Worm (Caenorhabditis elegans) whole organism, young adult: Measurements from ENCODE around the gene Y48C3A.14.

ENCODE experiments used
- F49E8.2 ChIP-seq: sonication (generic microtip); optimal IDR thresholded peaks from 3 replicates; lab custom pipeline; 2017; ENCODE audit warnings: missing genetic modification characterization, mild to moderate bottlenecking, missing compliant biosample characterization, antibody characterized with exemption, moderate library complexity; ENCODE audit not compliant: insufficient read depth
- Y53G8AR.9 ChIP-seq: fragments of 200-800 bp; sonication (Bioruptor generic); conservative IDR thresholded peaks from 2 replicates; pipeline ENCODE4 v1.3.6; 2022; ENCODE audit warnings: missing genetic modification reagents, missing genetic modification characterization, missing compliant biosample characterization
- dox-1 ChIP-seq: fragments of 200-800 bp; sonication (Bioruptor generic); IDR thresholded peaks from 2 replicates; pipeline ENCODE4 v1.3.6; 2022; ENCODE audit warnings: missing genetic modification reagents, missing genetic modification characterization, missing compliant biosample characterization
- gei-17 ChIP-seq: fragments of 200-800 bp; sonication (Bioruptor generic); optimal IDR thresholded peaks from 2 replicates; lab custom pipeline; 2018; ENCODE audit warnings: mild to moderate bottlenecking, missing genetic modification characterization, missing compliant biosample characterization
- madf-3 ChIP-seq: fragments of 200-800 bp; sonication (Bioruptor generic); IDR thresholded peaks from 2 replicates; pipeline ENCODE4 v1.3.6; 2022; ENCODE audit warnings: missing genetic modification reagents, missing genetic modification characterization, missing compliant biosample characterization
- madf-6 ChIP-seq: fragments of 200-800 bp; sonication (Bioruptor generic); IDR thresholded peaks from 2 replicates; pipeline ENCODE4 v1.3.6; 2022; ENCODE audit warnings: missing genetic modification reagents, missing genetic modification characterization, missing compliant biosample characterization
- madf-8 ChIP-seq: fragments of 200-800 bp; sonication (Bioruptor generic); conservative IDR thresholded peaks from 2 replicates; pipeline ENCODE4 v1.3.6; 2022; ENCODE audit warnings: missing genetic modification reagents, missing genetic modification characterization, missing compliant biosample characterization
- mcd-1 ChIP-seq: fragments of 200-800 bp; sonication (Bioruptor generic); IDR thresholded peaks from 2 replicates; pipeline ENCODE4 v1.3.6; 2022; ENCODE audit warnings: missing genetic modification reagents, missing genetic modification characterization, missing compliant biosample characterization
- mes-4 ChIP-seq: sonication (generic microtip); optimal IDR thresholded peaks from 2 replicates; lab custom pipeline; 2016; ENCODE audit warnings: missing genotype, missing genetic modification characterization, missing compliant biosample characterization
- nhr-90 ChIP-seq: sonication (generic microtip); optimal IDR thresholded peaks from 2 replicates; lab custom pipeline; 2016; ENCODE audit warnings: missing genotype, mild to moderate bottlenecking, missing genetic modification characterization, missing compliant biosample characterization
- unc-62 ChIP-seq: fragments of 150-350 bp; optimal IDR thresholded peaks from 2 replicates; lab custom pipeline; 2014; ENCODE audit warnings: missing biosample characterization, missing genetic modification reagents, missing genetic modification characterization
- xnd-1 ChIP-seq: sonication (generic microtip); optimal IDR thresholded peaks from 2 replicates; lab custom pipeline; 2016; ENCODE audit warnings: missing genotype, missing genetic modification reagents, missing genetic modification characterization, missing compliant biosample characterization
- ztf-22 ChIP-seq: fragments of 200-800 bp; sonication (Bioruptor generic); optimal IDR thresholded peaks from 2 replicates; lab custom pipeline; 2018; ENCODE audit warnings: mild to moderate bottlenecking, missing genetic modification characterization, moderate library complexity, missing compliant biosample characterization

ce11 chrII:13367784-13368183 is 21.8 kb upstream of the Y48C3A.14 start:
- TF ChIP-seq unc-62 (GFP tag; lab: Kevin White, UChicago) (no peak), ztf-22 (GFP tag; lab: Kevin White, UChicago) (no peak), mcd-1 (no peak), nhr-90 (tag; lab: Kevin White, UChicago) (no peak), Y53G8AR.9 (GFP tag; lab: Robert Waterston, UW) (no peak), madf-3 (GFP tag; lab: Robert Waterston, UW) (no peak), mes-4 (tag; lab: Kevin White, UChicago) (no peak), F49E8.2 (tag; lab: Kevin White, UChicago) (no peak), dox-1 (GFP tag; lab: Robert Waterston, UW) (no peak), xnd-1 (tag; lab: Kevin White, UChicago) (no peak), gei-17 (GFP tag; lab: Kevin White, UChicago) (no peak), madf-6 (GFP tag; lab: Robert Waterston, UW) (no peak), madf-8 (GFP tag; lab: Robert Waterston, UW) (no peak)
